Fruit fly (Drosophila melanogaster) whole organism, prepupa: ENCODE data around the gene cni.

Source experiments
- CG34406 ChIP-seq: fragments of 200-800 bp; sonication (Bioruptor generic); optimal IDR thresholded peaks from 3 replicates; lab custom pipeline; 2016; ENCODE audit warnings: missing biosample characterization, missing genetic modification characterization
- Lpt ChIP-seq: fragments of 200-800 bp; sonication (Bioruptor generic); optimal IDR thresholded peaks from 3 replicates; lab custom pipeline; 2016; ENCODE audit warnings: missing biosample characterization, missing genetic modification characterization
- Sox15 ChIP-seq: fragments of 200-800 bp; sonication (Bioruptor generic); optimal IDR thresholded peaks from 3 replicates; lab custom pipeline; 2016; ENCODE audit warnings: missing biosample characterization, missing genetic modification characterization
- spab ChIP-seq: fragments of 200-800 bp; sonication (Bioruptor generic); optimal IDR thresholded peaks from 2 replicates; lab custom pipeline; 2017; ENCODE audit warnings: missing biosample characterization, mild to moderate bottlenecking, missing genetic modification characterization, missing genetic modification reagents

dm6 chr2L:16317777-16318610 lies 7.5 kb upstream of the cni start:
- TF ChIP-seq Lpt (no peak), CG34406 (no peak), Sox15 (no peak), spab (GFP tag; lab: Kevin White, UChicago) (no peak)
